Worm (Caenorhabditis elegans) whole organism, L1 larva: ENCODE data around the gene cct-7.

Source experiments
- C16A3.4 ChIP-seq: fragments of 150-350 bp; optimal IDR thresholded peaks from 2 replicates; lab custom pipeline; 2014; ENCODE audit warnings: missing biosample characterization, missing genetic modification characterization
- alr-1 ChIP-seq: fragments of 200-800 bp; sonication (Bioruptor generic); optimal IDR thresholded peaks from 2 replicates; lab custom pipeline; 2018; ENCODE audit warnings: borderline replicate concordance, mild to moderate bottlenecking, missing genetic modification characterization, missing compliant biosample characterization
- ama-1 ChIP-seq: fragments of 150-350 bp; optimal IDR thresholded peaks from 2 replicates; lab custom pipeline; 2014
- blmp-1 ChIP-seq: fragments of 150-350 bp; optimal IDR thresholded peaks from 2 replicates; lab custom pipeline; 2014; ENCODE audit warnings: missing biosample characterization, missing genetic modification characterization
- ceh-63 ChIP-seq: fragments of 200-800 bp; sonication (Bioruptor generic); optimal IDR thresholded peaks from 2 replicates; lab custom pipeline; 2018; ENCODE audit warnings: mild to moderate bottlenecking, missing genetic modification characterization, missing compliant biosample characterization
- ceh-90 ChIP-seq: sonication (generic microtip); optimal IDR thresholded peaks from 2 replicates; lab custom pipeline; 2016; ENCODE audit warnings: missing genetic modification characterization, missing compliant biosample characterization
- ces-1 ChIP-seq: fragments of 150-350 bp; optimal IDR thresholded peaks from 2 replicates; lab custom pipeline; 2014; ENCODE audit warnings: missing biosample characterization, missing genetic modification reagents, missing genetic modification characterization
- efl-3 ChIP-seq: fragments of 200-800 bp; sonication (Bioruptor generic); optimal IDR thresholded peaks from 2 replicates; lab custom pipeline; 2018; ENCODE audit warnings: mild to moderate bottlenecking, missing genetic modification characterization, missing compliant biosample characterization
- egl-13 ChIP-seq: sonication (generic microtip); optimal IDR thresholded peaks from 2 replicates; lab custom pipeline; 2016; ENCODE audit warnings: missing genotype, missing genetic modification reagents, missing genetic modification characterization, missing compliant biosample characterization
- fkh-4 ChIP-seq: sonication (generic microtip); optimal IDR thresholded peaks from 2 replicates; lab custom pipeline; 2016; ENCODE audit warnings: missing compliant biosample characterization, missing genetic modification characterization, borderline replicate concordance
- fkh-8 ChIP-seq: sonication (generic microtip); optimal IDR thresholded peaks from 2 replicates; lab custom pipeline; 2016; ENCODE audit warnings: mild to moderate bottlenecking, missing genetic modification characterization, missing compliant biosample characterization
- grh-1 ChIP-seq: fragments of 200-800 bp; sonication (Bioruptor generic); IDR thresholded peaks from 2 replicates; pipeline ENCODE4 v1.3.6; 2022; ENCODE audit warnings: missing genetic modification reagents, missing genetic modification characterization, missing compliant biosample characterization
- hpl-2 ChIP-seq: fragments of 150-350 bp; optimal IDR thresholded peaks from 2 replicates; lab custom pipeline; 2014; ENCODE audit warnings: missing biosample characterization, missing genetic modification reagents, missing genetic modification characterization
- jun-1 ChIP-seq: fragments of 150-350 bp; optimal IDR thresholded peaks from 2 replicates; lab custom pipeline; 2014; ENCODE audit warnings: missing biosample characterization, missing genetic modification reagents, missing genetic modification characterization
- lin-13 ChIP-seq: fragments of 150-350 bp; optimal IDR thresholded peaks from 2 replicates; lab custom pipeline; 2014; ENCODE audit warnings: missing biosample characterization, missing genetic modification reagents, missing genetic modification characterization
- lin-15B ChIP-seq: fragments of 150-350 bp; sonication (generic microtip); optimal IDR thresholded peaks from 3 replicates; lab custom pipeline; 2014; ENCODE audit warnings: missing biosample characterization, missing genetic modification characterization
- lin-35 ChIP-seq, 2 experiments: fragments of 150-350 bp; optimal IDR thresholded peaks; 2 replicates each; lab custom pipeline; 2014; ENCODE audit warnings: missing biosample characterization in 2 of 2, missing genetic modification characterization in 2 of 2, missing genetic modification reagents in 2 of 2
- lin-39 ChIP-seq: fragments of 150-350 bp; optimal IDR thresholded peaks from 2 replicates; lab custom pipeline; 2014; ENCODE audit warnings: missing biosample characterization, missing genetic modification reagents, missing genetic modification characterization
- lir-3 ChIP-seq: sonication (generic microtip); optimal IDR thresholded peaks from 2 replicates; lab custom pipeline; 2016; ENCODE audit warnings: mild to moderate bottlenecking, missing genetic modification characterization, moderate library complexity, missing compliant biosample characterization; ENCODE audit not compliant: poor library complexity
- mab-9 ChIP-seq: fragments of 200-800 bp; sonication (Bioruptor generic); IDR thresholded peaks from 2 replicates; pipeline ENCODE4 v1.3.6; 2022; ENCODE audit warnings: missing genetic modification reagents, missing genetic modification characterization, missing compliant biosample characterization
- mef-2 ChIP-seq: fragments of 150-350 bp; optimal IDR thresholded peaks from 2 replicates; lab custom pipeline; 2014; ENCODE audit warnings: missing biosample characterization, missing genetic modification characterization
- mep-1 ChIP-seq: fragments of 150-350 bp; optimal IDR thresholded peaks from 2 replicates; lab custom pipeline; 2014; ENCODE audit warnings: missing biosample characterization, missing genetic modification characterization
- nhr-11 ChIP-seq: fragments of 150-350 bp; optimal IDR thresholded peaks from 2 replicates; lab custom pipeline; 2014; ENCODE audit warnings: missing biosample characterization, missing genetic modification characterization
- nhr-19 ChIP-seq: fragments of 200-800 bp; sonication (Bioruptor generic); conservative IDR thresholded peaks from 2 replicates; pipeline ENCODE4 v1.3.6; 2022; ENCODE audit warnings: missing genetic modification characterization, missing compliant biosample characterization
- nhr-20 ChIP-seq: sonication (generic microtip); optimal IDR thresholded peaks from 2 replicates; lab custom pipeline; 2016; ENCODE audit warnings: mild to moderate bottlenecking, missing genetic modification characterization, missing compliant biosample characterization
- nhr-237 ChIP-seq: fragments of 150-350 bp; optimal IDR thresholded peaks from 2 replicates; lab custom pipeline; 2014; ENCODE audit warnings: missing biosample characterization, missing genetic modification characterization
- nhr-28 ChIP-seq: fragments of 150-350 bp; optimal IDR thresholded peaks from 2 replicates; lab custom pipeline; 2014; ENCODE audit warnings: missing biosample characterization, missing genetic modification characterization
- nhr-47 ChIP-seq: sonication (generic microtip); optimal IDR thresholded peaks from 2 replicates; lab custom pipeline; 2016; ENCODE audit warnings: mild to moderate bottlenecking, missing genetic modification characterization, moderate library complexity, missing compliant biosample characterization
- nhr-71 ChIP-seq: sonication (generic microtip); optimal IDR thresholded peaks from 2 replicates; lab custom pipeline; 2016; ENCODE audit warnings: mild to moderate bottlenecking, missing genetic modification characterization, moderate library complexity, missing compliant biosample characterization
- nhr-77 ChIP-seq: fragments of 150-350 bp; optimal IDR thresholded peaks from 2 replicates; lab custom pipeline; 2014; ENCODE audit warnings: missing biosample characterization, missing genetic modification characterization
- nhr-84 ChIP-seq: sonication (generic microtip); optimal IDR thresholded peaks from 2 replicates; lab custom pipeline; 2017; ENCODE audit warnings: missing biosample characterization, missing genetic modification characterization
- pag-3 ChIP-seq: sonication (generic microtip); optimal IDR thresholded peaks from 2 replicates; lab custom pipeline; 2017; ENCODE audit warnings: missing genetic modification characterization, mild to moderate bottlenecking, missing compliant biosample characterization, antibody characterized with exemption, borderline replicate concordance; ENCODE audit not compliant: insufficient read depth
- pqm-1 ChIP-seq: sonication (generic microtip); optimal IDR thresholded peaks from 3 replicates; lab custom pipeline; 2017; ENCODE audit warnings: missing biosample characterization, missing genetic modification characterization
- rnt-1 ChIP-seq: sonication (generic microtip); optimal IDR thresholded peaks from 2 replicates; lab custom pipeline; 2016; ENCODE audit warnings: mild to moderate bottlenecking, missing genetic modification characterization, moderate library complexity, missing compliant biosample characterization
- skn-1 ChIP-seq: fragments of 150-350 bp; optimal IDR thresholded peaks from 2 replicates; lab custom pipeline; 2014; ENCODE audit warnings: missing biosample characterization, missing genetic modification characterization
- sox-4 ChIP-seq: sonication (generic microtip); optimal IDR thresholded peaks from 2 replicates; lab custom pipeline; 2016; ENCODE audit warnings: missing genetic modification characterization, missing compliant biosample characterization
- sup-37 ChIP-seq: fragments of 200-800 bp; sonication (Bioruptor generic); optimal IDR thresholded peaks from 2 replicates; lab custom pipeline; 2018; ENCODE audit warnings: mild to moderate bottlenecking, missing genetic modification characterization, missing compliant biosample characterization
- swsn-7 ChIP-seq: sonication (generic microtip); optimal IDR thresholded peaks from 2 replicates; lab custom pipeline; 2016; ENCODE audit warnings: missing genetic modification characterization, missing compliant biosample characterization
- tbx-2 ChIP-seq: sonication (generic microtip); optimal IDR thresholded peaks from 2 replicates; lab custom pipeline; 2016; ENCODE audit warnings: missing genetic modification characterization, missing compliant biosample characterization
- unc-130 ChIP-seq: fragments of 150-350 bp; optimal IDR thresholded peaks from 2 replicates; lab custom pipeline; 2017; ENCODE audit warnings: missing biosample characterization, missing genetic modification characterization, inconsistent platforms
- unc-30 ChIP-seq: sonication (generic microtip); optimal IDR thresholded peaks from 2 replicates; lab custom pipeline; 2017; ENCODE audit warnings: missing biosample characterization, missing genetic modification characterization
- unc-62 ChIP-seq: fragments of 150-350 bp; optimal IDR thresholded peaks from 2 replicates; lab custom pipeline; 2014; ENCODE audit warnings: missing biosample characterization, missing genetic modification reagents, missing genetic modification characterization
- unc-86 ChIP-seq: sonication (generic microtip); optimal IDR thresholded peaks from 2 replicates; lab custom pipeline; 2016; ENCODE audit warnings: missing genetic modification characterization, missing compliant biosample characterization
- zag-1 ChIP-seq: fragments of 150-350 bp; optimal IDR thresholded peaks from 2 replicates; lab custom pipeline; 2014; ENCODE audit warnings: missing biosample characterization, missing genetic modification characterization
- zip-4 ChIP-seq: fragments of 200-800 bp; sonication (Bioruptor generic); optimal IDR thresholded peaks from 2 replicates; lab custom pipeline; 2018; ENCODE audit warnings: mild to moderate bottlenecking, missing genetic modification characterization, moderate library complexity, missing compliant biosample characterization
- ztf-4 ChIP-seq: fragments of 150-350 bp; optimal IDR thresholded peaks from 2 replicates; lab custom pipeline; 2014; ENCODE audit warnings: missing biosample characterization, missing genetic modification characterization

cct-7 gene

DNA sequence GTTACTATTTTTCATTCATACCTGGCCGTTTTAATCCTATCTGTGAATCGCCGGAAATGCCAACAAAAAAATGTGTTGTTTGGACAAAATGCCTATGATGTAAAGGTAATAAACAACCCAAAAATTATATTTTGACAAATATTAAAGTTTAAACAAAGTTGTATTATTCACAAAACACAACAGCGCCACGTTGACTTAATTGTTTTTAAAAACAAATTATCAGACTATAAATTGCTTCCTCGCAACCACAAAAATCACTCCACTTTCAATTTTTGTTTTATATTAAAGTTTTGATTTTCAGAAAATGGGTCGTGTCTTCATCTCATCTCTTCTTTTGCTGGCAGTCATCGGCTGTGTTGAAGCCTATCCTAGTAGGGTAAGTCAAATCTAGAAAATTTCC, 35.3 kb downstream of the cct-7 start, which contains the start of gene Y32G9A.5:
TSS of gene Y32G9A.5 (plus strand) at position 301 of the 400 bp plus-strand sequence.
- no peak for TF ChIP-seq egl-13
- TF ChIP-seq zip-4, result no peak
- TF ChIP-seq mab-9, result no peak
- no peak for TF ChIP-seq nhr-84 (tag; lab: Kevin White, UChicago)
- TF ChIP-seq blmp-1 (tag; lab: Kevin White, UChicago), result no peak
- no peak for TF ChIP-seq ceh-90 (tag; lab: Kevin White, UChicago)

DNA sequence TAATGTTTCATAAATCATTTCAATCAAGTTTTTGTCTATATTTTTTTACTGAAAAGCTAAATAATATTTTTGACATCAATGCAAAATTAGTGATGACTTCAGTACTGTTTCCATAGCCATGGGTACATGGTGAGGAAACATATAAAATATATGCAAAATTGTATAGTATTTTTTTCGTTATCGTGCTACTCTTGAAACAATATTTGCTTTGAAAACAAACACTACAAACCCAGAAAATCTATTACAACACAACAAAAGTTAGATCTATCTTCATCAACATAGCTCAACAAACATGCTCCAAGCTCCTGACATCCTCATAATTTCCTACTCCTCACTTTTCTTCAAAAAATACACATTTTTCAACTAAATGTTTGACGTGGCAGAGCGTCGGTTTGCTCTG, 36.5 kb downstream of the cct-7 start, which contains the start of gene srp-3:
TSS of gene srp-3 (plus strand) at position 301 of the 400 bp plus-strand sequence.
- TF ChIP-seq swsn-7 (no peak), ama-1 (lab: Kevin White, UChicago) (no peak), zag-1 (tag; lab: Kevin White, UChicago) (no peak), efl-3 (GFP tag; lab: Kevin White, UChicago) (no peak), grh-1 (GFP tag; lab: Robert Waterston, UW) (no peak), fkh-4 (tag; lab: Kevin White, UChicago) (no peak), mef-2 (tag; lab: Kevin White, UChicago) (no peak), jun-1 (tag; lab: Kevin White, UChicago) (no peak), ceh-63 (GFP tag; lab: Kevin White, UChicago) (no peak), tbx-2 (tag; lab: Kevin White, UChicago) (no peak), blmp-1 (tag; lab: Kevin White, UChicago) (no peak), skn-1 (tag; lab: Kevin White, UChicago) (no peak), lin-13 (GFP tag; lab: Kevin White, UChicago) (no peak)

DNA sequence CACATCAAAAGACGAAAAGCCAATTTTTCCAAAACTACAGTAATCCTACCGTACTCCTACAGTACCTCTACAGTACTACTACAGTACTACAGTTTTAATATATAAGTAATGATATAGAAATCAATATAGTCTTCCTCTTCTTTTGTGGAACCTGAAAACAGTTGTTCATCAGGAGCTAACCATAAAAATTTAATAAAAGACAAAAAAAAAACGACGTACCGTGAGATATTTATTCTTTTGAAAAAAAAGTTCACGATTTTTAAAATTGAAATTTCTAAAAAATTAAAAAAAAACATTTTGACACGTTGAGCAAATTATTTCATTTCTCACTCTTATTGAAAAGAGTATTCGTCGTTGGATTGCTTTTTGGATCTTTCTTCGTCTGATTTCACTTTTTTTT, 39.1 kb downstream of the cct-7 start, which contains the start of gene Y32G9A.3:
TSS of gene Y32G9A.3 (plus strand) at position 301 of the 400 bp plus-strand sequence.
- no peak for TF ChIP-seq jun-1 (tag; lab: Kevin White, UChicago)
- no peak for TF ChIP-seq mef-2 (tag; lab: Kevin White, UChicago)
- no peak for TF ChIP-seq nhr-20 (tag; lab: Kevin White, UChicago)
- no peak for TF ChIP-seq lir-3 (tag; lab: Kevin White, UChicago)
- no peak for TF ChIP-seq hpl-2 (GFP tag; lab: Kevin White, UChicago)

DNA sequence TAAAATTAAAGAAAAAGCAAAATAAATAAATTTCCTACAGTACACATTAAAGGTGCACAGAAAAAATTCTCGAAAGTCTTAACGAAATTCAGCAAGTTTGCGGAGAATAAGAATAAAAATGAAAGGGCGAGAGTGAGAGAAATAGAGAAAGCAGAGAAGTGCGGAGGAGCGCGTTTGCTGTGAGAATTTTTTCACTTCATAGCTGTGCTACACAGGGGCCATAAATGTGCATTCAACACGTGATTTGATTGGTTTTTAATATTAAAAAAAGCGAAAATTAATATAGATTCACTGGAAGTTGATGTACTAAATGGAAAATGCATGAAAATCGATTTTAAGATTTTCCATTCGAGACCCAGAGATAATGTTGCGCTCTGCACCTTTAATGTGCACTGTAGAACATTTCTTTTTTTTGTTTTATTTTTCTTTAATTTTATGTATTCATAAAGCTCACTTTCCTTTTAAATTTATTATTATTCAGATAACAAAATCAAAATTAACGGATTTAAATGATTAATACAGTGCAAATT, 46.0 kb downstream of the cct-7 start, which contains the start of gene Y32G9A.2:
TSS of gene Y32G9A.2 (plus strand) at position 480 of the 530 bp plus-strand sequence.
- TF ChIP-seq unc-86 (tag; lab: Kevin White, UChicago) (no peak), pag-3 (tag; lab: Kevin White, UChicago) (no peak), lin-13 (GFP tag; lab: Kevin White, UChicago) (peak; percentile 35), lin-15B (peak; percentile 22), lin-39 (tag; lab: Kevin White, UChicago) (no peak), ztf-4 (tag; lab: Kevin White, UChicago) (no peak), alr-1 (tag; lab: Kevin White, UChicago) (no peak), mef-2 (tag; lab: Kevin White, UChicago) (no peak), unc-30 (tag; lab: Kevin White, UChicago) (no peak), nhr-77 (tag; lab: Kevin White, UChicago) (peak; percentile 16), ama-1 (lab: Kevin White, UChicago) (no peak), unc-130 (tag; lab: Kevin White, UChicago) (no peak), nhr-11 (tag; lab: Kevin White, UChicago) (no peak), nhr-71 (tag; lab: Kevin White, UChicago) (no peak), lin-35 (GFP tag; optimal IDR thresholded peaks at IDR 0.05; lab: Kevin White, UChicago) (peak; percentile 51 to 78), nhr-28 (tag; lab: Kevin White, UChicago) (no peak), mep-1 (tag; lab: Kevin White, UChicago) (no peak), sox-4 (tag; lab: Kevin White, UChicago) (no peak), nhr-237 (tag; lab: Kevin White, UChicago) (no peak), tbx-2 (tag; lab: Kevin White, UChicago) (peak; percentile 32), nhr-19 (GFP tag; lab: Robert Waterston, UW) (no peak), unc-62 (no peak), pqm-1 (tag; lab: Kevin White, UChicago) (no peak), fkh-4 (tag; lab: Kevin White, UChicago) (no peak), fkh-8 (no peak), C16A3.4 (tag; lab: Kevin White, UChicago) (peak; percentile 53), sup-37 (no peak), rnt-1 (peak; percentile 45), blmp-1 (tag; lab: Kevin White, UChicago) (peak; percentile 81), nhr-47 (tag; lab: Kevin White, UChicago) (no peak), zip-4 (no peak), ces-1 (GFP tag; lab: Kevin White, UChicago) (no peak), nhr-84 (tag; lab: Kevin White, UChicago) (no peak)
